Worm (Caenorhabditis elegans): ENCODE measurements around the gene msp-58.
"Not testable (repeated sequence)": the region's sequence is repeated elsewhere in the genome, so short reads cannot be mapped to it uniquely, and the experiment has no call there.

msp-58 gene

DNA sequence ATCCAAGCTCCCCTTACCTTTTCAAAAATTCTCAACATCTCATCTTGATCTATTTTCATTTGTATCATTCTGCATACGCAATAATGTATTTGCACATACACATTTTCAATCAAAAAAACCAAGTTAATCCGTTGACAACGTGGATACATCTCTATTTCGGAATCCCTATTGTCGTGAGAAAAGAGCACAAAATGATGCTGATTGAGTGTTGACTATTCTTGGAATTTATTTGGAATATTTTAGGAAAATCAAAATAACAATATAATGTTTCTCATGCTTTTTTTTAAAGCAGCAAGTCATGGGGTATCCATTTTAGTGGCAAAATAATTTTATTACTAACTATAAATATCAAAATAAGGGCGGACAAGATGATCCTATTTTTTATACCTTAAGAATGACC lies 26.9 kb upstream of the msp-58 start:
- TF ChIP-seq hmg-4 (GFP tag; optimal IDR thresholded peaks at IDR 0.05) (no peak), sea-1 (GFP tag; conservative IDR thresholded peaks at IDR 0.05) (no peak), tbx-37 (GFP tag; conservative IDR thresholded peaks at IDR 0.05) (no peak), hmbx-1 (tag; optimal IDR thresholded peaks at IDR 0.05) (no peak), scrt-1 (GFP tag; IDR thresholded peaks at IDR 0.05) (no peak), ceh-36 (tag; optimal IDR thresholded peaks at IDR 0.05) (no peak), F13C5.2 (tag; optimal IDR thresholded peaks at IDR 0.05) (no peak), hnd-1 (tag; optimal IDR thresholded peaks at IDR 0.05) (no peak), B0310.2 (tag; optimal IDR thresholded peaks at IDR 0.05) (no peak)

DNA sequence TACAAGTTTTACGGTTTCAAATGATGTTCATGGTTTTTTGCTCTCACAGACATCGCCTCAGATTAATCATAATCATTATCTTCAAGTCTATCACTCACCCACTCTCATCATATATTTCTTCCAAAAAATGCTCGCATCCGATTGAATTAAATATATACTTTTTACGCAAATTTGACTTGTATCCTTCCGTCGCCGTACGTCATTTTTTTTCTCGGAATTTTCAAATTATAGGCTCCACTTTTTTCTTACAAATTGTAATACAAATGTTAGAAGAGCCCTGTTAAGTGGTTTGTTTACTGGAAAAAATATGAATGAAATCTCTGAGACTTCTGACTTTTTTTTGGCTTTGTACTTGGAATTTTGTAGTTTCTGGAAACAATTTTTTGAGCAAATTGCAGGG lies 21.2 kb upstream of the msp-58 start:
- TF ChIP-seq ama-1 (optimal IDR thresholded peaks at IDR 0.05) (no peak), tra-4 (tag; optimal IDR thresholded peaks at IDR 0.05) (no peak), scrt-1 (GFP tag; IDR thresholded peaks at IDR 0.05) (no peak), F13C5.2 (tag; optimal IDR thresholded peaks at IDR 0.05) (no peak), hmg-4 (GFP tag; optimal IDR thresholded peaks at IDR 0.05) (no peak), ceh-13 (GFP tag; optimal IDR thresholded peaks at IDR 0.05) (no peak), sea-1 (GFP tag; conservative IDR thresholded peaks at IDR 0.05) (no peak), tbx-11 (GFP tag; IDR thresholded peaks at IDR 0.05) (no peak), B0310.2 (tag; optimal IDR thresholded peaks at IDR 0.05) (no peak), pes-1 (GFP tag; IDR thresholded peaks at IDR 0.05) (no peak), ceh-36 (tag; optimal IDR thresholded peaks at IDR 0.05) (no peak), flt-1 (GFP tag; IDR thresholded peaks at IDR 0.05) (no peak)

DNA sequence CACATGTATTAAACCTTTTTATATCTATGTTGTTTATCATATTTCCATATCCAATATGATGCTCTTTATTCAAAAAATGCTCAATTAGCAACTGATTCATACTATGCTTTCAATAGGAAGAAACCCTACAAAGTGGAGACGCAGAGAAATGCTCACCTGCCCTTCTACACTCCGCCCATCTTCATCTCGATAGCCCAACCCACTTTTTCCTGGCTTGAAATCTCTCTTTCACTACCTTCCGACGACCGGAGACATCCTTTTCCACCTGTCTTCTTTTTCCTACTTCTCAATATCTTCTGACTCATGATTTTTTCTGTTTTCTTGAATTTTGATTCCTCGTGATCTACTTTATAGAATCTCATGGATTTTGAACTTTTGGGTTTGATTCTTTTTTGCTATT lies 19.5 kb upstream of the msp-58 start:
- TF ChIP-seq tbx-11 (GFP tag; IDR thresholded peaks at IDR 0.05), result no peak
- TF ChIP-seq ama-1 (optimal IDR thresholded peaks at IDR 0.05), result no peak

- TF ChIP-seq tbx-37 (GFP tag; conservative IDR thresholded peaks at IDR 0.05) (no peak), tbx-11 (GFP tag; IDR thresholded peaks at IDR 0.05) (no peak), flt-1 (GFP tag; IDR thresholded peaks at IDR 0.05) (no peak), ets-7 (tag; optimal IDR thresholded peaks at IDR 0.05) (no peak), ceh-36 (tag; optimal IDR thresholded peaks at IDR 0.05) (no peak), hmg-4 (GFP tag; optimal IDR thresholded peaks at IDR 0.05) (no peak), sea-1 (GFP tag; conservative IDR thresholded peaks at IDR 0.05) (no peak), pes-1 (GFP tag; IDR thresholded peaks at IDR 0.05) (no peak), tra-4 (tag; optimal IDR thresholded peaks at IDR 0.05) (no peak), ama-1 (optimal IDR thresholded peaks at IDR 0.05) (no peak), hnd-1 (tag; optimal IDR thresholded peaks at IDR 0.05) (no peak), ceh-13 (GFP tag; optimal IDR thresholded peaks at IDR 0.05) (no peak), B0310.2 (tag; optimal IDR thresholded peaks at IDR 0.05) (no peak), hmbx-1 (tag; optimal IDR thresholded peaks at IDR 0.05) (no peak), F13C5.2 (tag; optimal IDR thresholded peaks at IDR 0.05) (no peak), aly-1 (tag; optimal IDR thresholded peaks at IDR 0.05) (no peak)
These were observed 17.8 kb upstream of the msp-58 start, which contains the start of gene nlp-47 for ce11 chrIV:5290547-5290946. TSS of gene nlp-47 (plus strand) at chrIV:5290847.

DNA sequence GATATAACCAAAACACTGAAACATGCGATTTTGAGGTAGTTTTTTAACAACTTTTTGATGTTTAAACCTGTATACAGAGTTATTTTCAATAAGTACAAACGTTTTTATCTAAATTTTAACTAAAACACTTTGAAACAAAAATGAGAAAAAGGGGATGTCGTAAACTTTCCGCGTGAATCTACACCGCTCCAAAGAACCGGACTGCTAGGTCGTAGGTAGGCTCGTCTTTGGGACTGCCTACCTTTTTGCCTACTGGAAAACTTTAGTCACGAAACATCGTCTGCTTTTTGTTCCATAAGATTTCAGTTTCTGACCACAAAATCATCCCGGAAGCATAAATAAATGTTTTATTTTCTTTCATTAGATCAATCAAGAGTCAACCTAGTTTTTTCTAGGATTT lies 17.2 kb upstream of the msp-58 start:
- no peak for TF ChIP-seq tra-4 (tag; optimal IDR thresholded peaks at IDR 0.05)
- no peak for TF ChIP-seq scrt-1 (GFP tag; IDR thresholded peaks at IDR 0.05)
- TF ChIP-seq tbx-11 (GFP tag; IDR thresholded peaks at IDR 0.05), result no peak
- no peak for TF ChIP-seq sea-1 (GFP tag; conservative IDR thresholded peaks at IDR 0.05)

DNA sequence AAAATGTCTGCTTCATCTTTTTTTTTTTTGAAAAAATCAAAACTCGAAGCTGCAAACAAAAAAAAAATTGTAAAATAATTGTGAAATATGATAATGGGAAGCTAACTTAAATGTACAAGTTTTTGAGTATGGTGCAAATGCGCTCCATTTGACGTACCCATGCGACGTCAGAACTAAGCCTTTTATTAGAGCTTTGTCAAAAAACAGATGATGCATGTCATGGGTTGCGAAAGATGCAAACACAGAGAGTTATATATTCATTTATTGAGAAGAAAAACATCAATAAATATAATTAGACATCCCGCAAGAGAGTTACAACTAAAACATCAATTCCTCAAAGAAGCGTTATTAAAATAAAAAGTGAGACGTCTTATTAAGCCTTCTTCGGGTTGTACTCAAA lies 13.9 kb upstream of the msp-58 start:
- TF ChIP-seq hmg-4 (GFP tag; optimal IDR thresholded peaks at IDR 0.05) (no peak), hmbx-1 (tag; optimal IDR thresholded peaks at IDR 0.05) (no peak), flt-1 (GFP tag; IDR thresholded peaks at IDR 0.05) (no peak), ama-1 (optimal IDR thresholded peaks at IDR 0.05) (no peak), ceh-13 (GFP tag; optimal IDR thresholded peaks at IDR 0.05) (no peak), aly-1 (tag; optimal IDR thresholded peaks at IDR 0.05) (no peak), pes-1 (GFP tag; IDR thresholded peaks at IDR 0.05) (no peak), tra-4 (tag; optimal IDR thresholded peaks at IDR 0.05) (no peak), tbx-37 (GFP tag; conservative IDR thresholded peaks at IDR 0.05) (no peak), B0310.2 (tag; optimal IDR thresholded peaks at IDR 0.05) (no peak), scrt-1 (GFP tag; IDR thresholded peaks at IDR 0.05) (no peak), hnd-1 (tag; optimal IDR thresholded peaks at IDR 0.05) (no peak), sea-1 (GFP tag; conservative IDR thresholded peaks at IDR 0.05) (no peak), ceh-36 (tag; optimal IDR thresholded peaks at IDR 0.05) (no peak), F13C5.2 (tag; optimal IDR thresholded peaks at IDR 0.05) (no peak)

- not testable (repeated sequence) for TF ChIP-seq hnd-1 (tag; optimal IDR thresholded peaks at IDR 0.05); ets-7 (tag; optimal IDR thresholded peaks at IDR 0.05); ama-1 (optimal IDR thresholded peaks at IDR 0.05)
These were observed 13.2 kb upstream of the msp-58 start, which contains the start of gene msp-51 for ce11 chrIV:5295240-5295639. TSS of gene msp-51 (minus strand) at chrIV:5295340.

DNA sequence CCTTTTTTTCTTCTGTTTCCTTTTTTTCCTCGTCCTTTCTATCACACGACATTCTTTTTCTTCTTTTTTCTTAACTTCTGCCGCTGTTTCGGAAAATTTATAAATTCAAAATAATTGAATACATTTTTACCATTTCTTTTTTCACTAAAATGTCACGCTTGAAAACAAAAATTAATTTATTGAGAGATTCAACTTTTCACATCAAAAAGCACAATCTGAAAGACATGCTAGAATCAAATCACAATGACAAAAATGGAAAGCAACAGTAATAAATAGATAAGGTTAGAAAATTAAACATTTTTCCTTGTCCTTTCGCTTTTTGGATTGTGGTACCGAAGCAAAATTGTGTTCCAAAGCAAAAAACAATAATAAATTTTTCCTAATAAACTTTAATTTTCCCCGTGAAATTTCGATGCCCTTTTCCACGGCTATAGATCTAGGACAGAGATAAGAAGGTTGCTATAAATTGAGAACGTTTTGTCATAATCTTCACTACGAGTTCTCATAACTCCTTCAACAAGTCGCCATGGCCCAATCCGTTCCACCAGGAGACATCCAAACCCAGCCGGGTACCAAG lies 10.9 kb upstream of the msp-58 start, which contains the start of the genes ZK354.6 and msp-113:
TSS of gene ZK354.6 (minus strand) at position 101 of the 577 bp plus-strand sequence.
TSS of gene msp-113 (plus strand) at position 527 of the 577 bp plus-strand sequence.
- TF ChIP-seq ceh-36 (tag; optimal IDR thresholded peaks at IDR 0.05), result no peak
- no peak for TF ChIP-seq B0310.2 (tag; optimal IDR thresholded peaks at IDR 0.05)
- no peak for TF ChIP-seq scrt-1 (GFP tag; IDR thresholded peaks at IDR 0.05)

DNA sequence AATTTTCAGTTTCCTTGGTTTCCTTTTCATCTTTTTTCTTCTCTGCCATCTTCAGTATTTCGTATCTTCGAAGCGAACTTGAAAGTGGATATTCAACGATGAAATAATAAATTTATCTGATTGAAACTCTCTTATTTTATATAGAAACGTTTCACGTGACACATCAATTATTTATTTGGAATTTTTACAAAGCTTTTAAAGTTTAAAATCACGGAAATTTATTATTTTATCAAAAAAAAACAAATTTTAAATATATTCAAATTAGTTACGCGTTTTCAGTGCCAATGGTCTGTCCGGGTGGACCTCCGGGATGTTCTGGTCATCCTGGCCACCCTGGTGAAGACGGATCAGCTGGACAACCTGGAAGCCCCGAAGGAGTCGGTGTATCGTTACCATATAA lies 5.4 kb upstream of the msp-58 start, which contains the start of gene ZK354.7:
TSS of gene ZK354.7 (minus strand) at position 101 of the 400 bp plus-strand sequence.
- TF ChIP-seq flt-1 (GFP tag; IDR thresholded peaks at IDR 0.05) (no peak), sea-1 (GFP tag; conservative IDR thresholded peaks at IDR 0.05) (no peak), scrt-1 (GFP tag; IDR thresholded peaks at IDR 0.05) (no peak), tbx-11 (GFP tag; IDR thresholded peaks at IDR 0.05) (no peak), hmg-4 (GFP tag; optimal IDR thresholded peaks at IDR 0.05) (no peak), F13C5.2 (tag; optimal IDR thresholded peaks at IDR 0.05) (no peak), ets-7 (tag; optimal IDR thresholded peaks at IDR 0.05) (no peak), tbx-37 (GFP tag; conservative IDR thresholded peaks at IDR 0.05) (no peak), ceh-36 (tag; optimal IDR thresholded peaks at IDR 0.05) (no peak), ceh-13 (GFP tag; optimal IDR thresholded peaks at IDR 0.05) (no peak)

All from whole organism, early embryonic.